Fruit fly (Drosophila melanogaster): ENCODE measurements around the gene CG12099.

CG12099 gene

dm6 chr3L:1584003-1584402 lies 25.7 kb upstream of the CG12099 start (continued):
- TF ChIP-seq CG3726 (GFP tag; IDR thresholded peaks at IDR 0.05) (peak; percentile 55; the same call in 1 of the 3 replicates), gcm (GFP tag; optimal IDR thresholded peaks at IDR 0.05) (peak; percentile 24), CG4328 (GFP tag; optimal IDR thresholded peaks at IDR 0.05) (no peak), CG7928 (GFP tag; optimal IDR thresholded peaks at IDR 0.05) (no peak), CG1233 (GFP tag; optimal IDR thresholded peaks at IDR 0.05) (peak; percentile 53), ci (GFP tag; IDR thresholded peaks at IDR 0.05) (peak; percentile 85), tap (tag; optimal IDR thresholded peaks at IDR 0.05) (peak; percentile 50), Dad (GFP tag; optimal IDR thresholded peaks at IDR 0.05) (no peak), insv (GFP tag; optimal IDR thresholded peaks at IDR 0.05) (no peak), Lhr (GFP tag; optimal IDR thresholded peaks at IDR 0.05) (peak; percentile 17), CG12391 (tag; optimal IDR thresholded peaks at IDR 0.05) (peak; percentile 78), CG4617 (GFP tag; optimal IDR thresholded peaks at IDR 0.05; ENCODE audit: borderline replicate concordance) (peak; percentile 16), crc (GFP tag; optimal IDR thresholded peaks at IDR 0.05) (no peak), sd (tag; optimal IDR thresholded peaks at IDR 0.05) (no peak), CG6254 (GFP tag; optimal IDR thresholded peaks at IDR 0.05) (peak; percentile 30), gcm2 (GFP tag; optimal IDR thresholded peaks at IDR 0.05) (no peak), chif (GFP tag; optimal IDR thresholded peaks at IDR 0.05) (peak; percentile 70 to 82), CG2678 (tag; optimal IDR thresholded peaks at IDR 0.05) (peak; percentile 58), CG14050 (GFP tag; IDR thresholded peaks at IDR 0.05) (peak; percentile 64; the same call in 2 of the 3 replicates), Bdp1 (GFP tag; optimal IDR thresholded peaks at IDR 0.05) (peak; percentile 17), chinmo (GFP tag; IDR thresholded peaks at IDR 0.05; ENCODE audit: partially characterized antibody) (no peak), CG7786 (GFP tag; optimal IDR thresholded peaks at IDR 0.05) (peak; percentile 26), CG31388 (GFP tag; optimal IDR thresholded peaks at IDR 0.05) (no peak), Mes4 (GFP tag; optimal IDR thresholded peaks at IDR 0.05) (peak; percentile 51), pzg (GFP tag; optimal IDR thresholded peaks at IDR 0.05) (no peak), org-1 (GFP tag; optimal IDR thresholded peaks at IDR 0.05) (peak; percentile 45), Neu2 (GFP tag; optimal IDR thresholded peaks at IDR 0.05; ENCODE audit: borderline replicate concordance) (no peak), CG8478 (optimal IDR thresholded peaks at IDR 0.05) (no peak), onecut (GFP tag; IDR thresholded peaks at IDR 0.05) (no peak), CG11247 (GFP tag; IDR thresholded peaks at IDR 0.05) (0 out of 2 replicates have a peak, but pooled peaks have one; percentile 42), dm (GFP tag; optimal IDR thresholded peaks at IDR 0.05) (no peak), dpn (GFP tag; optimal IDR thresholded peaks at IDR 0.05) (peak in 1 of 2 experiments; percentile 71), CG12769 (tag; optimal IDR thresholded peaks at IDR 0.05) (peak; percentile 70), hbn (GFP tag; IDR thresholded peaks at IDR 0.05; ENCODE audit: partially characterized antibody) (no peak), Jarid2 (GFP tag; optimal IDR thresholded peaks at IDR 0.05) (no peak), Atf-2 (GFP tag; optimal IDR thresholded peaks at IDR 0.05) (peak; percentile 47), CG17385 (GFP tag; optimal IDR thresholded peaks at IDR 0.05) (peak; percentile 45), row (GFP tag; IDR thresholded peaks at IDR 0.05) (peak; percentile 68), CG8281 (tag; optimal IDR thresholded peaks at IDR 0.05) (no peak), CG5180 (GFP tag; optimal IDR thresholded peaks at IDR 0.05) (no peak), lilli (GFP tag; optimal IDR thresholded peaks at IDR 0.05) (peak; percentile 55), wor (GFP tag; IDR thresholded peaks at IDR 0.05) (no peak; the same call in 1 of the 2 replicates), Aef1 (GFP tag; IDR thresholded peaks at IDR 0.05) (0 out of 3 replicates have a peak, but pooled peaks have one; percentile 13), NfI (GFP tag; optimal IDR thresholded peaks at IDR 0.05) (peak; percentile 32), klu (GFP tag; IDR thresholded peaks at IDR 0.05) (0 out of 2 replicates have a peak, but pooled peaks have one; percentile 10), BtbVII (GFP tag; optimal IDR thresholded peaks at IDR 0.05) (no peak), CG13296 (GFP tag; optimal IDR thresholded peaks at IDR 0.05) (no peak), Awh (GFP tag; IDR thresholded peaks at IDR 0.05) (peak; percentile 70; the same call in 1 of the 2 replicates), CG6689 (GFP tag; IDR thresholded peaks at IDR 0.05) (peak; percentile 75), mirr (GFP tag; optimal IDR thresholded peaks at IDR 0.05) (no peak), CG14441 (GFP tag; IDR thresholded peaks at IDR 0.05) (peak; percentile 76)
